Worm (Caenorhabditis elegans): ENCODE measurements around the gene clec-153.

ce11 chrIII:4647341-4647740 lies 12.3 kb downstream of the clec-153 start:
- TF ChIP-seq zip-5 (tag; optimal IDR thresholded peaks at IDR 0.05) (no peak), unc-3 (GFP tag; conservative IDR thresholded peaks at IDR 0.05) (no peak), unc-3 (tag; optimal IDR thresholded peaks at IDR 0.05) (no peak), ceh-48 (tag; optimal IDR thresholded peaks at IDR 0.05) (no peak), mec-3 (tag; optimal IDR thresholded peaks at IDR 0.05; ENCODE audit: borderline replicate concordance) (no peak), fkh-10 (GFP tag; optimal IDR thresholded peaks at IDR 0.05) (no peak), nfya-1 (tag; optimal IDR thresholded peaks at IDR 0.05) (no peak), ttx-3 (tag; optimal IDR thresholded peaks at IDR 0.05) (no peak), odd-2 (tag; optimal IDR thresholded peaks at IDR 0.05) (no peak), nhr-232 (tag; optimal IDR thresholded peaks at IDR 0.05) (no peak), sdc-2 (tag; optimal IDR thresholded peaks at IDR 0.05) (no peak), rnt-1 (tag; optimal IDR thresholded peaks at IDR 0.05) (no peak)

Data from whole organism, late embryonic.